Fruit fly (Drosophila melanogaster) whole organism, wandering third instar larva: Measurements from ENCODE around the gene knk.
A peak's percentile ranks its signal among the peaks of the same experiment; 100 is the strongest.

Experiments
- Abd-B ChIP-seq: fragments of >200 bp; optimal IDR thresholded peaks from 2 replicates; lab custom pipeline; 2017; ENCODE audit warnings: missing biosample characterization, missing genetic modification characterization
- CG32264 ChIP-seq: fragments of 200-800 bp; sonication (Bioruptor generic); optimal IDR thresholded peaks from 2 replicates; lab custom pipeline; 2016; ENCODE audit warnings: missing biosample characterization, missing genetic modification characterization
- CG9705 ChIP-seq: fragments of 200-800 bp; sonication (Bioruptor generic); optimal IDR thresholded peaks from 2 replicates; lab custom pipeline; 2018; ENCODE audit warnings: missing biosample characterization, mild to moderate bottlenecking, missing genetic modification characterization
- CrebA ChIP-seq: fragments of 200-800 bp; sonication (Bioruptor generic); optimal IDR thresholded peaks from 2 replicates; lab custom pipeline; 2016; ENCODE audit warnings: missing biosample characterization, mild to moderate bottlenecking, missing genetic modification characterization, borderline replicate concordance
- Dfd ChIP-seq: fragments of >200 bp; optimal IDR thresholded peaks from 2 replicates; lab custom pipeline; 2017; ENCODE audit warnings: missing biosample characterization, missing genetic modification characterization
- Dif ChIP-seq: fragments of 200-275, 200-300 bp; sonication (Bioruptor generic); optimal IDR thresholded peaks from 2 replicates; lab custom pipeline; 2018; ENCODE audit warnings: missing biosample characterization, missing genetic modification characterization; ENCODE audit not compliant: partially characterized antibody
- GATAd ChIP-seq: sonication (Bioruptor generic); optimal IDR thresholded peaks from 2 replicates; lab custom pipeline; 2016; ENCODE audit warnings: missing biosample characterization, missing genetic modification characterization
- HLH106 ChIP-seq: fragments of 200-800 bp; optimal IDR thresholded peaks from 3 replicates; lab custom pipeline; 2019; ENCODE audit warnings: missing biosample characterization, mild to moderate bottlenecking, missing genetic modification characterization, moderate library complexity
- Hnf4 ChIP-seq: fragments of 200-800 bp; sonication (Bioruptor generic); optimal IDR thresholded peaks from 2 replicates; lab custom pipeline; 2016; ENCODE audit warnings: missing biosample characterization, mild to moderate bottlenecking, missing genetic modification characterization
- Hr78 ChIP-seq: fragments of >200 bp; optimal IDR thresholded peaks from 2 replicates; lab custom pipeline; 2017; ENCODE audit warnings: missing biosample characterization, missing genetic modification characterization
- Hr83 ChIP-seq: fragments of 200-300 bp; sonication (Bioruptor generic); optimal IDR thresholded peaks from 2 replicates; lab custom pipeline; 2016; ENCODE audit warnings: missing biosample characterization, mild to moderate bottlenecking, missing genetic modification characterization, moderate library complexity; ENCODE audit not compliant: poor library complexity, severe bottlenecking
- Jra ChIP-seq: sonication (Bioruptor generic); optimal IDR thresholded peaks from 2 replicates; lab custom pipeline; 2016; ENCODE audit warnings: missing biosample characterization, missing genetic modification characterization
- Mio ChIP-seq: sonication (Bioruptor generic); optimal IDR thresholded peaks from 2 replicates; lab custom pipeline; 2016; ENCODE audit warnings: missing biosample characterization, missing genetic modification characterization
- Myc ChIP-seq: fragments of >200 bp; optimal IDR thresholded peaks from 2 replicates; lab custom pipeline; 2017
- N ChIP-seq: fragments of >200 bp; optimal IDR thresholded peaks from 2 replicates; lab custom pipeline; 2018; ENCODE audit warnings: missing biosample characterization, missing external identifiers, missing genetic modification characterization
- OdsH ChIP-seq: fragments of 200-800 bp; sonication (Bioruptor generic); optimal IDR thresholded peaks from 2 replicates; lab custom pipeline; 2016; ENCODE audit warnings: missing biosample characterization, mild to moderate bottlenecking, missing genetic modification characterization
- Rel ChIP-seq, 2 experiments: fragments of 200-800 bp; sonication (Bioruptor generic) in 1 of 2; optimal IDR thresholded peaks; 2 replicates in 1 of 2; 3 replicates in 1 of 2; lab custom pipeline; 2016 to 2019; ENCODE audit warnings: mild to moderate bottlenecking in 2 of 2, missing biosample characterization in 2 of 2, missing genetic modification characterization in 2 of 2, moderate library complexity in 1 of 2
- Sp1 ChIP-seq: fragments of 200-800 bp; sonication (Bioruptor generic); optimal IDR thresholded peaks from 3 replicates; lab custom pipeline; 2019; ENCODE audit warnings: missing biosample characterization, mild to moderate bottlenecking, missing genetic modification characterization, moderate library complexity
- Vsx2 ChIP-seq: fragments of 200-300, 225-300 bp; sonication (Bioruptor generic); optimal IDR thresholded peaks from 2 replicates; lab custom pipeline; 2018; ENCODE audit warnings: missing biosample characterization, missing genetic modification characterization; ENCODE audit not compliant: partially characterized antibody
- br ChIP-seq: fragments of 200-800 bp; sonication (Bioruptor generic); optimal IDR thresholded peaks from 2 replicates; lab custom pipeline; 2016; ENCODE audit warnings: missing biosample characterization, missing genetic modification characterization
- brk ChIP-seq: fragments of 200-800 bp; sonication (Bioruptor generic); optimal IDR thresholded peaks from 2 replicates; lab custom pipeline; 2016; ENCODE audit warnings: missing biosample characterization, mild to moderate bottlenecking, missing genetic modification characterization
- dl ChIP-seq, 2 experiments: fragments of 175-275, 200-275 bp in 1 of 2; fragments of 200-275 bp in 1 of 2; sonication (Bioruptor generic); optimal IDR thresholded peaks; lab custom pipeline; 2018; ENCODE audit warnings: mild to moderate bottlenecking in 2 of 2, missing biosample characterization in 2 of 2, missing genetic modification characterization in 2 of 2, moderate library complexity in 2 of 2; ENCODE audit not compliant: partially characterized antibody in 2 of 2, insufficient read depth in 1 of 2
- dmrt93B ChIP-seq: fragments of 200-800 bp; sonication (Bioruptor generic); optimal IDR thresholded peaks from 2 replicates; lab custom pipeline; 2018; ENCODE audit warnings: missing biosample characterization, mild to moderate bottlenecking, missing genetic modification characterization
- dsf ChIP-seq: sonication (Bioruptor generic); optimal IDR thresholded peaks from 2 replicates; lab custom pipeline; 2016; ENCODE audit warnings: missing biosample characterization, missing genetic modification characterization, borderline replicate concordance
- ey ChIP-seq: fragments of 200-800 bp; sonication (Bioruptor generic); optimal IDR thresholded peaks from 2 replicates; lab custom pipeline; 2016; ENCODE audit warnings: missing biosample characterization, missing genetic modification characterization
- foxo ChIP-seq, 2 experiments: fragments of 200-800 bp; sonication (Bioruptor generic); optimal IDR thresholded peaks; 2 replicates in 1 of 2; 3 replicates in 1 of 2; lab custom pipeline; 2016 to 2017; ENCODE audit warnings: missing biosample characterization in 2 of 2, missing genetic modification characterization in 2 of 2
- h ChIP-seq: fragments of 200-800 bp; sonication (Bioruptor generic); optimal IDR thresholded peaks from 3 replicates; lab custom pipeline; 2016; ENCODE audit warnings: missing biosample characterization, mild to moderate bottlenecking, missing genetic modification characterization
- jim ChIP-seq: fragments of 175-275, 200-325 bp; sonication (Bioruptor generic); optimal IDR thresholded peaks from 2 replicates; lab custom pipeline; 2016; ENCODE audit warnings: missing biosample characterization, mild to moderate bottlenecking, missing genetic modification characterization
- lola ChIP-seq: fragments of >200 bp; optimal IDR thresholded peaks from 2 replicates; lab custom pipeline; 2017; ENCODE audit warnings: missing biosample characterization, missing genetic modification characterization
- pan ChIP-seq: fragments of >200 bp; optimal IDR thresholded peaks from 2 replicates; lab custom pipeline; 2017
- psq ChIP-seq: fragments of 200-800 bp; sonication (Bioruptor generic); optimal IDR thresholded peaks from 3 replicates; lab custom pipeline; 2017; ENCODE audit warnings: missing biosample characterization, mild to moderate bottlenecking, missing genetic modification characterization, moderate library complexity
- rgr ChIP-seq: fragments of 200-800 bp; sonication (Bioruptor generic); optimal IDR thresholded peaks from 3 replicates; lab custom pipeline; 2016; ENCODE audit warnings: missing biosample characterization, mild to moderate bottlenecking, missing genetic modification characterization
- sage ChIP-seq: fragments of 200-800 bp; sonication (Bioruptor generic); optimal IDR thresholded peaks from 2 replicates; lab custom pipeline; 2016; ENCODE audit warnings: missing biosample characterization, mild to moderate bottlenecking, missing genetic modification characterization
- sv ChIP-seq: fragments of 200-800 bp; sonication (Bioruptor generic); optimal IDR thresholded peaks from 3 replicates; lab custom pipeline; 2016; ENCODE audit warnings: missing biosample characterization, missing genetic modification characterization
- tai ChIP-seq: sonication (Bioruptor generic); optimal IDR thresholded peaks from 2 replicates; lab custom pipeline; 2016; ENCODE audit warnings: missing biosample characterization, missing genetic modification characterization
- usp ChIP-seq: fragments of >200 bp; optimal IDR thresholded peaks from 2 replicates; lab custom pipeline; 2017; ENCODE audit warnings: missing biosample characterization, missing genetic modification characterization
- woc ChIP-seq: sonication (Bioruptor generic); optimal IDR thresholded peaks from 2 replicates; lab custom pipeline; 2016; ENCODE audit warnings: missing biosample characterization, mild to moderate bottlenecking, missing genetic modification characterization

knk gene

DNA sequence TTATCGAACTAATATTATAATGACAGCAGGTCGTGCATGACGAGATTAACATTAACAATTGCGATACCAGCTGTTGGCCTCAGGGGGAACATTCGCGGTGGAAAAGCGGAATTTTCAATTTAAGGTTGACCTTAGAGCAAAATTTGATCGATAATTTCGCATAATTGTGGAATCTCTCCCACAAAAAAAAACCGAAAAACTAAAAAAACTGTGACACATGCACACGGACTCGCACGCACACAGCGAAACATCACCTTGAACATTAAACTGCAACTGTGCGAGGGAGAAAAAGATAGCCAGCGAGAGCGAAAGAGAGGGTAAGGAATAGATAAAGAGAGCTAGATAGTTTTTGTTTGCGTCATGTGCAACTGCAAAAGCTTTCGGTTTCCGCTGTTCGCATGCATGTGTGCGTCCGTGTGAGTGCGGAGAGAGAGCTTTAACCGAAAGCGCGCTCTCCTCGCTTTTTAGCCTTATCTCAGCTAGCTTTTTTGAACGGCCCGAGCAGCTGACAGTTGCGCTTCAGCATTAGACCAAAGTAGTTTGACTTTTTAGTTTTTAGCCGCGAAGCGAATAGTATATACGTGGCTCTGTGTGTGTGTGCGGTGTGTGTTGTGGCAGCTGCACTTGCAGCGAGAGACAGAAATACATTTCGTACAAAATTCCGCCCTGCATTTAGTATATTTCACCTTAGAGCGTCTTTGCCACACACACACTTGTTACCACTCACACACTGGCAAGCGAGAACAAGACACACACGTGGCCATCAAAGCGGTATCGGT, 32.0 kb downstream of the knk start:
- TF ChIP-seq Dif (GFP tag; lab: Kevin White, UChicago) = peak; percentile 66
- no peak for TF ChIP-seq rgr (GFP tag; lab: Kevin White, UChicago)

DNA sequence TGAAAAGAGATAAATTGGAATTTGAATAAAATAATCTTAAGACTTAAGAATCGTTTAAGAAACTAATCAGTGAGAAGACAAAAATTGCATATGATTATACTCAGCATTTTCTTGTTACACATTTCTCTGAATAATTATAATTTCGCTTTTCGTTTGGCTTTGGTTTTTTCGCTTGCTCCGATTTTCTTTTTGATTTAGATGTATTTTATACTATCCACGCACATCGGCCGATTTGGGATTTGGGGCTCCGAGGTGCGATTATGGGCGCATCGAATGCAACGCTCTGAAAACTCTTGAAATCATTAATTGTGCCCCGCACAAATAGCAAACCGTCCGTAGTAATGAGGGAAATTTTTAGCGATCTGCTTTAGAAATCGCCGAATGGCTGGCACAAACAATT, 34.0 kb downstream of the knk start:
- TF ChIP-seq h = no peak
- TF ChIP-seq Myc (lab: Kevin White, UChicago) = no peak
- no peak for TF ChIP-seq br
- TF ChIP-seq Jra (GFP tag; lab: Kevin White, UChicago) = no peak
- TF ChIP-seq jim (GFP tag; lab: Kevin White, UChicago) = no peak
- no peak for TF ChIP-seq CrebA (GFP tag; lab: Kevin White, UChicago)
- no peak for TF ChIP-seq CG9705 (GFP tag; lab: Kevin White, UChicago)
- TF ChIP-seq dl (GFP tag; optimal IDR thresholded peaks at IDR 0.05; lab: Kevin White, UChicago; ENCODE audit: insufficient read depth in 1 of 2, partially characterized antibody in 2 of 2) = no peak
- TF ChIP-seq CG32264 (GFP tag; lab: Kevin White, UChicago) = no peak
- TF ChIP-seq brk (GFP tag; lab: Kevin White, UChicago) = no peak
- TF ChIP-seq Abd-B (GFP tag; lab: Kevin White, UChicago) = no peak
- no peak for TF ChIP-seq rgr (GFP tag; lab: Kevin White, UChicago)
- no peak for TF ChIP-seq dsf (GFP tag; lab: Kevin White, UChicago)
- TF ChIP-seq dmrt93B (GFP tag; lab: Kevin White, UChicago) = no peak
- no peak for TF ChIP-seq Dfd

DNA sequence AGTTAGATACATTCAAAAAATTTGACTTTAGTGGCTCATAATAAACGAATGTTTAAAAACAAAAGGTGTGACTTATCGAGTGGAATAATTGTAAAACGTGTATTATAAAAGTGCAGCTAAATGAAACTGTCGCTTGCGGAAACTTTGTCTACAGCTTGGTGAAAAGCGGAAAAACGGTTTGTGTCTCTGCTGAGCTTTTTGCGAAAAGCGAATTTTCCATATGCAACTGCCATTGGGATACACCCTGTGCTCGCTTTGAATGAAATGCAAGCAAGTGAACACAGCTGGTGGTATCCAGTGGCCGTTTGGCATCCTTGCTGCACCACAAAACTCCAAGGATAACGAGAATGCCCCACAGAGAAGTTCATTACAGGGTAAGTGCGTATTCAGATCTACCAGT, 34.6 kb downstream of the knk start:
- TF ChIP-seq Hr78 (GFP tag; lab: Kevin White, UChicago) = no peak
- TF ChIP-seq lola = no peak
- TF ChIP-seq CG32264 (GFP tag; lab: Kevin White, UChicago) = no peak
- no peak for TF ChIP-seq ey (GFP tag; lab: Kevin White, UChicago)
- no peak for TF ChIP-seq Jra (GFP tag; lab: Kevin White, UChicago)
- TF ChIP-seq sv (GFP tag; lab: Kevin White, UChicago) = no peak
- TF ChIP-seq Dfd = no peak
- no peak for TF ChIP-seq sage (GFP tag; lab: Kevin White, UChicago)
- no peak for TF ChIP-seq OdsH (GFP tag; lab: Kevin White, UChicago)
- TF ChIP-seq dl (GFP tag; optimal IDR thresholded peaks at IDR 0.05; lab: Kevin White, UChicago; ENCODE audit: insufficient read depth in 1 of 2, partially characterized antibody in 2 of 2) = no peak
- TF ChIP-seq Vsx2 (GFP tag; lab: Kevin White, UChicago) = no peak

DNA sequence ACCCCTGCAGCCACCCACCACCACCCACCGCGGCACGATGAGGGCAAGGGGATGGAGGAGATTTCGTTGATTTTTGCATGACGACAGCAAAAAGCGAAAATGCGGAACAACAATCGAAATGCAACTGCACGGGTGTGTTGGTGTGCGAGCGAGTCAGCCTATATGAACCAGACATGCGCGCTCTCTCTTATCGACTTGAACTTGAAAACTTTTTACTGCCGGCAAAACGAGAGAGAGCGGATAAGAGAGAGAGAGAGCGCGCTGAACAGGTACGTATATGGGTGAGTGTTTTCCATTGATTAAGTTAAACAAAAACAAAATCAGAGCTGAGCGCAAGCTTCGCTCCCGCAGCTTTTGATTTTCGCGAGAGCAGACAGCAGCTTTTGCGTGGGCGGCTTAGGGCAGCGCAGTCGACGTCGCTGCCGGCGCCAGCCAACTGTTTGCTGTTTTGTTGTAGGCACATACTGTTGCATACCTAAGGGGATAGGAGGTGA, 36.2 kb downstream of the knk start:
- no peak for TF ChIP-seq GATAd
- TF ChIP-seq Hr83 (GFP tag; lab: Kevin White, UChicago) = peak; percentile 69
- TF ChIP-seq Hnf4 (GFP tag; lab: Kevin White, UChicago) = peak; percentile 8
- TF ChIP-seq usp = no peak
- no peak for TF ChIP-seq dsf (GFP tag; lab: Kevin White, UChicago)
- TF ChIP-seq dmrt93B (GFP tag; lab: Kevin White, UChicago) = no peak
- no peak for TF ChIP-seq lola
- no peak for TF ChIP-seq brk (GFP tag; lab: Kevin White, UChicago)
- no peak for TF ChIP-seq Myc (lab: Kevin White, UChicago)
- peak; percentile 44 for TF ChIP-seq h
- TF ChIP-seq Dif (GFP tag; lab: Kevin White, UChicago) = peak; percentile 98
- TF ChIP-seq N (GFP tag; lab: Kevin White, UChicago) = no peak
- TF ChIP-seq jim (GFP tag; lab: Kevin White, UChicago) = no peak
- no peak for TF ChIP-seq ey (GFP tag; lab: Kevin White, UChicago)
- TF ChIP-seq dl (GFP tag; optimal IDR thresholded peaks at IDR 0.05; lab: Kevin White, UChicago; ENCODE audit: insufficient read depth in 1 of 2, partially characterized antibody in 2 of 2) = peak; percentile 96 to 97
- TF ChIP-seq Jra (GFP tag; lab: Kevin White, UChicago) = peak; percentile 15
- no peak for TF ChIP-seq Hr78 (GFP tag; lab: Kevin White, UChicago)
- no peak for TF ChIP-seq sv (GFP tag; lab: Kevin White, UChicago)
- no peak for TF ChIP-seq woc (GFP tag; lab: Kevin White, UChicago)
- no peak for TF ChIP-seq CG32264 (GFP tag; lab: Kevin White, UChicago)
- TF ChIP-seq pan (lab: Kevin White, UChicago) = no peak
- no peak for TF ChIP-seq HLH106 (tag; lab: Kevin White, UChicago)
- no peak for TF ChIP-seq Dfd
- TF ChIP-seq Mio (GFP tag; lab: Kevin White, UChicago) = no peak
- peak; percentile 88 for TF ChIP-seq CrebA (GFP tag; lab: Kevin White, UChicago)
- no peak for TF ChIP-seq foxo (GFP tag; optimal IDR thresholded peaks at IDR 0.05; lab: Kevin White, UChicago)
- TF ChIP-seq Sp1 (GFP tag; lab: Kevin White, UChicago) = peak; percentile 18
- no peak for TF ChIP-seq tai (GFP tag; lab: Kevin White, UChicago)
- no peak for TF ChIP-seq CG9705 (GFP tag; lab: Kevin White, UChicago)
- no peak for TF ChIP-seq Abd-B (GFP tag; lab: Kevin White, UChicago)
- peak; percentile 15 for TF ChIP-seq sage (GFP tag; lab: Kevin White, UChicago)
- TF ChIP-seq psq (GFP tag; lab: Kevin White, UChicago) = peak; percentile 84
- peak; percentile 10 for TF ChIP-seq Rel (GFP tag; optimal IDR thresholded peaks at IDR 0.05; lab: Kevin White, UChicago)
- peak; percentile 33 for TF ChIP-seq Rel (tag; optimal IDR thresholded peaks at IDR 0.05; lab: Kevin White, UChicago)
- no peak for TF ChIP-seq br
- TF ChIP-seq rgr (GFP tag; lab: Kevin White, UChicago) = peak; percentile 19
- TF ChIP-seq OdsH (GFP tag; lab: Kevin White, UChicago) = no peak
